Fruit fly (Drosophila melanogaster) whole organism, embryonic: Measurements from ENCODE around the gene Calr.

ENCODE experiments used
- CG32767 ChIP-seq: fragments of 200-800 bp; sonication (Bioruptor generic); IDR thresholded peaks from 2 replicates; pipeline ENCODE4 v1.3.6; 2022; ENCODE audit warnings: missing biosample characterization, missing genetic modification characterization
- CG7745 ChIP-seq: fragments of 200-800 bp; sonication (Bioruptor generic); optimal IDR thresholded peaks from 2 replicates; lab custom pipeline; 2018; ENCODE audit warnings: missing biosample characterization, mild to moderate bottlenecking, missing genetic modification characterization, moderate library complexity
- CG8478 ChIP-seq: fragments of >200 bp; optimal IDR thresholded peaks from 2 replicates; lab custom pipeline; 2018
- HLHmδ ChIP-seq: fragments of 200-800 bp; sonication (Bioruptor generic); optimal IDR thresholded peaks from 2 replicates; lab custom pipeline; 2018; ENCODE audit warnings: missing biosample characterization, mild to moderate bottlenecking, missing genetic modification characterization, moderate library complexity
- Hsf ChIP-seq: fragments of 200-800 bp; sonication (Bioruptor generic); optimal IDR thresholded peaks from 3 replicates; lab custom pipeline; 2016; ENCODE audit warnings: missing biosample characterization, missing genetic modification characterization
- MESR4 ChIP-seq: fragments of 200-800 bp; sonication (Bioruptor generic); optimal IDR thresholded peaks from 2 replicates; lab custom pipeline; 2018; ENCODE audit warnings: missing biosample characterization, mild to moderate bottlenecking, missing genetic modification characterization, moderate library complexity
- ara ChIP-seq: fragments of 200-800 bp; sonication (Bioruptor generic); IDR thresholded peaks from 2 replicates; pipeline ENCODE4 v1.3.6; 2022; ENCODE audit warnings: missing biosample characterization, missing genetic modification characterization
- tna ChIP-seq: fragments of 200-800 bp; sonication (Bioruptor generic); IDR thresholded peaks from 2 replicates; pipeline ENCODE4 v1.3.6; 2022; ENCODE audit warnings: missing biosample characterization, missing genetic modification characterization; ENCODE audit not compliant: partially characterized antibody

- TF ChIP-seq CG8478 (lab: Kevin White, UChicago) (no peak), HLHmδ (GFP tag; lab: Kevin White, UChicago) (no peak), tna (GFP tag; lab: Robert Waterston, UW) (no peak), CG32767 (no peak), CG7745 (tag; lab: Kevin White, UChicago) (no peak), Hsf (no peak), MESR4 (GFP tag; lab: Kevin White, UChicago) (no peak), ara (GFP tag; lab: Robert Waterston, UW) (no peak)
These were observed 30.1 kb downstream of the Calr start for dm6 chr3R:9600558-9600959.
